Worm (Caenorhabditis elegans) whole organism, L1 larva: ENCODE results near the gene C31C9.7.

Experiments
- fos-1 ChIP-seq: fragments of 150-350 bp; optimal IDR thresholded peaks from 2 replicates; lab custom pipeline; 2014; ENCODE audit warnings: missing biosample characterization, missing genetic modification characterization
- mdl-1 ChIP-seq, 2 experiments: fragments of 150-350 bp; optimal IDR thresholded peaks; 2 replicates each; lab custom pipeline; 2014 to 2017; ENCODE audit warnings: missing biosample characterization in 2 of 2, missing genetic modification characterization in 2 of 2, inconsistent platforms in 1 of 2
- nhr-12 ChIP-seq: sonication (generic microtip); optimal IDR thresholded peaks from 2 replicates; lab custom pipeline; 2017; ENCODE audit warnings: missing biosample characterization, missing genetic modification characterization
- unc-62 ChIP-seq: fragments of 150-350 bp; optimal IDR thresholded peaks from 2 replicates; lab custom pipeline; 2014; ENCODE audit warnings: missing biosample characterization, missing genetic modification reagents, missing genetic modification characterization

DNA sequence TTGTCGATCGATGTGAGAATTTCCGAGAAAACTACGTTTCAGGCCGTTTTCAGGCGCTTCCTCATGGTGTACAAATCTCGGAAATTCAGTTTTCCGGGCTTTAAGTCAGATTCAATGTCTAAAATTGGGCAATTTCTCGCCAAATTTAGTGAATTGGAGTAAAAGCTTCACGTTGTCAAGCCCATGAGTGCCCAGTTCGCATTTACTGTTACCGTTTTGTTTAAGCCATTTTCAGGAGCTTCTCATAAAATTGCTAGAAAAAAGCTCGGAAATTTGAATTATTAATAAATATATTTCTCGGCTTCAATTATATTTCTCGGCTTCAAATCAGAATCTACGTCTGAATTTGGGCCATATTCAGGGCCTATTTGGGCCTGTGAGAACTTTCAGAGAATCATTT lies 9.0 kb downstream of the C31C9.7 start:
- TF ChIP-seq fos-1 (tag; lab: Kevin White, UChicago) (no peak), nhr-12 (tag; lab: Kevin White, UChicago) (no peak), unc-62 (GFP tag; lab: Kevin White, UChicago) (no peak), mdl-1 (tag; optimal IDR thresholded peaks at IDR 0.05; lab: Kevin White, UChicago) (no peak)
